Fruit fly (Drosophila melanogaster) S2 (cell line): ENCODE data around the gene ich.

Experiments used
- CG8478 ChIP-seq: fragments of >200 bp; optimal IDR thresholded peaks from 2 replicates; lab custom pipeline; 2018
- CTCF ChIP-seq, 2 experiments: fragments of >200 bp; optimal IDR thresholded peaks; 2 replicates each; lab custom pipeline; 2018

DNA sequence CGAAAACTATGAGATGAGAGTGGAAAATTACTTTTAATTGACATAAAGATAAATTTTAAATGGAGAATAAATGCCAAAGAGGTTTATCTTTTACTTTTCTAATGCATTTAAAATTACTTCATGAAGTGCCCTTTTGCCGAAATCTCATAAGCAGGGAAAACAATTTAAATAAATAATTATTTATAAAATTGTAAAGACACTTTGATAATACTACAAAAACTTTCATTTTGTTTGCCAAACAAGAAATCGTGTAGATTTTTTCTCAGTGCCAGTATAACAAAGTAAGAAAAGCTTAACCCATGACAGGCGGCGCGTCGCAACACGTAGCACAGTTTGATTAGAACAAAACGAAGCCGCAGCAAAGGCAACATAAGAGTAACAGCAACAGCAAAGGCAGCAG is 14.0 kb downstream of the ich start:
- no peak for TF ChIP-seq CTCF (optimal IDR thresholded peaks at IDR 0.05; lab: Kevin White, UChicago)
- TF ChIP-seq CG8478 (lab: Kevin White, UChicago): no peak
